Worm (Caenorhabditis elegans) whole organism, late embryonic: ENCODE results near the gene F25E5.2.

Experiments
- ama-1 ChIP-seq: fragments of 150-350 bp; optimal IDR thresholded peaks from 2 replicates; lab custom pipeline; 2014
- elt-2 ChIP-seq: sonication (generic microtip); optimal IDR thresholded peaks from 2 replicates; lab custom pipeline; 2016; ENCODE audit warnings: missing genetic modification reagents, missing genetic modification characterization, missing compliant biosample characterization
- eyg-1 ChIP-seq: sonication (generic microtip); optimal IDR thresholded peaks from 2 replicates; lab custom pipeline; 2016; ENCODE audit warnings: missing genotype, missing genetic modification characterization, missing compliant biosample characterization
- nfya-1 ChIP-seq: sonication (generic microtip); optimal IDR thresholded peaks from 2 replicates; lab custom pipeline; 2017; ENCODE audit warnings: missing genetic modification characterization, mild to moderate bottlenecking, missing compliant biosample characterization, antibody characterized with exemption, moderate library complexity
- unc-3 ChIP-seq, 2 experiments: fragments of 200-800 bp in 1 of 2; sonication (Bioruptor generic) in 1 of 2; sonication (generic microtip) in 1 of 2; conservative IDR thresholded peaks in 1 of 2; optimal IDR thresholded peaks in 1 of 2; 2 replicates each; pipeline versions ENCODE4 v1.3.6 to Lab custom; 2016 to 2022; ENCODE audit warnings: missing compliant biosample characterization in 2 of 2, missing genetic modification characterization in 2 of 2, missing genetic modification reagents in 1 of 2

DNA sequence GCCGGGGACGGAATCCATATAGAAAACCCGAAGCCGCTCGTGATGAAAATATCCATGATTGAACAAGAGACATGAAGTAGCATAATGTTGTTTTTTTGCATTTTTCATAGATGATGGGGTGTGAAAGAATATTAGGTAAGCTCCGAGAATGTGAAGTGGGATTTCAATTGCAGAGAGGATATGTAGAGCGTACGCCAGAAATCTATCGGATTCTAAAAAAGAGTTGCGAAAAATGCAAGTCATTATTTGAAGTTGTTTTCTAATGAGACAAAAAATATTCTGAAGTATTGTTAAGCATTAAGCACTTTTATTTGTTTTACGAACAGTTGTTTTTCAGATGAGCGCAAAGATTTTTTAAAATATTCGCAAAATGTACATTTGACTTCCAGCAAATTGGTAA is 30.8 kb upstream of the F25E5.2 start, which contains the start of gene F18E3.10:
- TF ChIP-seq elt-2 (no peak), nfya-1 (tag; lab: Kevin White, UChicago) (no peak), ama-1 (lab: Kevin White, UChicago) (no peak), unc-3 (GFP tag; conservative IDR thresholded peaks at IDR 0.05; lab: Robert Waterston, UW) (no peak), unc-3 (tag; optimal IDR thresholded peaks at IDR 0.05; lab: Kevin White, UChicago) (no peak), eyg-1 (tag; lab: Kevin White, UChicago) (no peak)
